Fruit fly (Drosophila melanogaster) whole organism, prepupa: ENCODE data around the gene CG3355.

Experiments used
- Blimp-1 ChIP-seq: fragments of 200-800 bp; sonication (Bioruptor generic); optimal IDR thresholded peaks from 3 replicates; lab custom pipeline; 2017; ENCODE audit warnings: missing biosample characterization, missing genetic modification characterization, mild to moderate bottlenecking, moderate library complexity, missing genetic modification reagents
- CG10669 ChIP-seq: fragments of 200-800 bp; sonication (Bioruptor generic); optimal IDR thresholded peaks from 3 replicates; lab custom pipeline; 2018; ENCODE audit warnings: missing biosample characterization, mild to moderate bottlenecking, missing genetic modification characterization, moderate library complexity
- CG11762 ChIP-seq: fragments of 200-800 bp; sonication (Bioruptor generic); optimal IDR thresholded peaks from 3 replicates; lab custom pipeline; 2016; ENCODE audit warnings: missing biosample characterization, missing genetic modification characterization; ENCODE audit not compliant: insufficient read depth
- CG1621 ChIP-seq: fragments of 200-800 bp; sonication (Bioruptor generic); optimal IDR thresholded peaks from 3 replicates; lab custom pipeline; 2018; ENCODE audit warnings: missing biosample characterization, mild to moderate bottlenecking, missing genetic modification characterization
- CG3032 ChIP-seq: fragments of 200-800 bp; optimal IDR thresholded peaks from 2 replicates; lab custom pipeline; 2019; ENCODE audit warnings: missing biosample characterization, mild to moderate bottlenecking, missing genetic modification characterization, moderate library complexity
- CG32006 ChIP-seq: fragments of 200-800 bp; sonication (Bioruptor generic); optimal IDR thresholded peaks from 3 replicates; lab custom pipeline; 2017; ENCODE audit warnings: missing biosample characterization, mild to moderate bottlenecking, missing genetic modification characterization
- CG34406 ChIP-seq: fragments of 200-800 bp; sonication (Bioruptor generic); optimal IDR thresholded peaks from 3 replicates; lab custom pipeline; 2016; ENCODE audit warnings: missing biosample characterization, missing genetic modification characterization
- CG3919 ChIP-seq: fragments of 200-800 bp; sonication (Bioruptor generic); optimal IDR thresholded peaks from 3 replicates; lab custom pipeline; 2016; ENCODE audit warnings: missing biosample characterization, missing genetic modification characterization
- CG6163 ChIP-seq: fragments of 200-800 bp; sonication (Bioruptor generic); IDR thresholded peaks from 3 replicates; pipeline ENCODE4 v1.3.6; 2022; ENCODE audit warnings: missing biosample characterization, missing genetic modification characterization
- CG6276 ChIP-seq: fragments of 200-800 bp; sonication (Bioruptor generic); optimal IDR thresholded peaks from 2 replicates; lab custom pipeline; 2017; ENCODE audit warnings: missing biosample characterization, mild to moderate bottlenecking, missing genetic modification characterization
- CG6792 ChIP-seq: fragments of 200-800 bp; sonication (Bioruptor generic); optimal IDR thresholded peaks from 3 replicates; lab custom pipeline; 2016; ENCODE audit warnings: missing biosample characterization, missing genetic modification characterization
- CG6808 ChIP-seq: fragments of 200-800 bp; sonication (Bioruptor generic); optimal IDR thresholded peaks from 3 replicates; lab custom pipeline; 2017; ENCODE audit warnings: missing biosample characterization, missing genetic modification characterization, mild to moderate bottlenecking, moderate library complexity, missing genetic modification reagents
- CG6854 ChIP-seq: fragments of 200-800 bp; sonication (Bioruptor generic); optimal IDR thresholded peaks from 2 replicates; lab custom pipeline; 2017; ENCODE audit warnings: missing biosample characterization, mild to moderate bottlenecking, missing genetic modification characterization
- CG7368 ChIP-seq: fragments of 200-800 bp; sonication (Bioruptor generic); optimal IDR thresholded peaks from 3 replicates; lab custom pipeline; 2016; ENCODE audit warnings: missing biosample characterization, missing genetic modification characterization
- CG8119 ChIP-seq: fragments of 200-800 bp; sonication (Bioruptor generic); IDR thresholded peaks from 3 replicates; pipeline ENCODE4 v1.3.6; 2022; ENCODE audit warnings: missing biosample characterization, missing genetic modification characterization
- CG8632 ChIP-seq: fragments of 200-800 bp; sonication (Bioruptor generic); optimal IDR thresholded peaks from 3 replicates; lab custom pipeline; 2016; ENCODE audit warnings: missing biosample characterization, missing genetic modification characterization
- Eip75B ChIP-seq: fragments of 200-800 bp; sonication (Bioruptor generic); optimal IDR thresholded peaks from 3 replicates; lab custom pipeline; 2016; ENCODE audit warnings: missing biosample characterization, missing genetic modification characterization
- Eip78C ChIP-seq: fragments of 200-800 bp; sonication (Bioruptor generic); peaks from one replicate; lab custom pipeline; 2016; ENCODE audit warnings: missing biosample characterization, missing genetic modification characterization
- Eip93F ChIP-seq: fragments of 200-800 bp; sonication (Bioruptor generic); optimal IDR thresholded peaks from 2 replicates; lab custom pipeline; 2016; ENCODE audit warnings: missing biosample characterization, mild to moderate bottlenecking, missing genetic modification characterization
- Ets21C ChIP-seq: fragments of 200-800 bp; sonication (Bioruptor generic); optimal IDR thresholded peaks from 3 replicates; lab custom pipeline; 2016; ENCODE audit warnings: missing biosample characterization, missing genetic modification characterization
- Hr39 ChIP-seq: fragments of 200-800 bp; sonication (Bioruptor generic); optimal IDR thresholded peaks from 2 replicates; lab custom pipeline; 2016; ENCODE audit warnings: missing biosample characterization, missing genetic modification characterization
- Hr4 ChIP-seq: fragments of 200-800 bp; sonication (Bioruptor generic); optimal IDR thresholded peaks from 3 replicates; lab custom pipeline; 2016; ENCODE audit warnings: missing biosample characterization, missing genetic modification characterization
- Lpt ChIP-seq: fragments of 200-800 bp; sonication (Bioruptor generic); optimal IDR thresholded peaks from 3 replicates; lab custom pipeline; 2016; ENCODE audit warnings: missing biosample characterization, missing genetic modification characterization
- Met ChIP-seq: fragments of 200-800 bp; sonication (Bioruptor generic); optimal IDR thresholded peaks from 3 replicates; lab custom pipeline; 2016; ENCODE audit warnings: missing biosample characterization, missing genetic modification characterization
- OdsH ChIP-seq: fragments of 200-800 bp; sonication (Bioruptor generic); optimal IDR thresholded peaks from 3 replicates; lab custom pipeline; 2016; ENCODE audit warnings: missing biosample characterization, missing genetic modification characterization
- Sox15 ChIP-seq: fragments of 200-800 bp; sonication (Bioruptor generic); optimal IDR thresholded peaks from 3 replicates; lab custom pipeline; 2016; ENCODE audit warnings: missing biosample characterization, missing genetic modification characterization
- achi ChIP-seq: fragments of 200-800 bp; sonication (Bioruptor generic); optimal IDR thresholded peaks from 3 replicates; lab custom pipeline; 2016; ENCODE audit warnings: missing biosample characterization, missing genetic modification characterization
- acj6 ChIP-seq: fragments of 200-800 bp; sonication (Bioruptor generic); optimal IDR thresholded peaks from 3 replicates; lab custom pipeline; 2016; ENCODE audit warnings: missing biosample characterization, missing genetic modification characterization
- cyc ChIP-seq: fragments of 200-800 bp; sonication (Bioruptor generic); optimal IDR thresholded peaks from 3 replicates; lab custom pipeline; 2016; ENCODE audit warnings: missing biosample characterization, missing genetic modification characterization
- eg ChIP-seq: fragments of 200-800 bp; sonication (Bioruptor generic); IDR thresholded peaks from 3 replicates; pipeline ENCODE4 v1.3.6; 2022; ENCODE audit warnings: missing biosample characterization, missing genetic modification characterization
- esn ChIP-seq: fragments of 200-800 bp; sonication (Bioruptor generic); optimal IDR thresholded peaks from 2 replicates; lab custom pipeline; 2016; ENCODE audit warnings: missing biosample characterization, mild to moderate bottlenecking, missing genetic modification characterization, moderate library complexity
- fd59A ChIP-seq: fragments of 200-800 bp; sonication (Bioruptor generic); optimal IDR thresholded peaks from 2 replicates; lab custom pipeline; 2017; ENCODE audit warnings: missing biosample characterization, mild to moderate bottlenecking, missing genetic modification characterization, missing genetic modification reagents
- fkh ChIP-seq: fragments of 200-800 bp; sonication (Bioruptor generic); optimal IDR thresholded peaks from 3 replicates; lab custom pipeline; 2017; ENCODE audit warnings: missing biosample characterization, mild to moderate bottlenecking, missing genetic modification characterization, moderate library complexity
- lz ChIP-seq: fragments of 200-800 bp; sonication (Bioruptor generic); optimal IDR thresholded peaks from 3 replicates; lab custom pipeline; 2016; ENCODE audit warnings: missing biosample characterization, missing genetic modification characterization
- net ChIP-seq: fragments of 200-800 bp; sonication (Bioruptor generic); optimal IDR thresholded peaks from 3 replicates; lab custom pipeline; 2016; ENCODE audit warnings: missing biosample characterization, missing genetic modification characterization
- salr ChIP-seq, 2 experiments: fragments of 200-800 bp; sonication (Bioruptor generic); optimal IDR thresholded peaks; 3 replicates each; lab custom pipeline; 2016 to 2018; ENCODE audit warnings: missing biosample characterization in 2 of 2, missing genetic modification characterization in 2 of 2, mild to moderate bottlenecking in 1 of 2
- spab ChIP-seq: fragments of 200-800 bp; sonication (Bioruptor generic); optimal IDR thresholded peaks from 2 replicates; lab custom pipeline; 2017; ENCODE audit warnings: missing biosample characterization, mild to moderate bottlenecking, missing genetic modification characterization, missing genetic modification reagents
- ss ChIP-seq, 2 experiments: fragments of 200-800 bp; sonication (Bioruptor generic); optimal IDR thresholded peaks; 2 replicates in 1 of 2; 3 replicates in 1 of 2; lab custom pipeline; 2017 to 2018; ENCODE audit warnings: mild to moderate bottlenecking in 2 of 2, missing biosample characterization in 2 of 2, missing genetic modification characterization in 2 of 2, moderate library complexity in 1 of 2
- svp ChIP-seq: fragments of 200-800 bp; sonication (Bioruptor generic); peaks from one replicate; lab custom pipeline; 2016; ENCODE audit warnings: missing biosample characterization, missing genetic modification characterization
- topi ChIP-seq: fragments of 200-800 bp; sonication (Bioruptor generic); optimal IDR thresholded peaks from 3 replicates; lab custom pipeline; 2016; ENCODE audit warnings: missing biosample characterization, missing genetic modification characterization

Gene CG3355

dm6 chr2L:4635376-4635775 is 15.8 kb upstream of the CG3355 start (continued):
- TF ChIP-seq net (GFP tag; lab: Kevin White, UChicago) = peak; percentile 11
- no peak for TF ChIP-seq spab (GFP tag; lab: Kevin White, UChicago)
- TF ChIP-seq CG3032 (tag; lab: Kevin White, UChicago) = no peak
- no peak for TF ChIP-seq fd59A
- peak in 1 of 2 experiments; percentile 31 for TF ChIP-seq salr (GFP tag; optimal IDR thresholded peaks at IDR 0.05; lab: Kevin White, UChicago)
- TF ChIP-seq CG6808 (GFP tag; lab: Kevin White, UChicago) = no peak
- TF ChIP-seq OdsH (GFP tag; lab: Kevin White, UChicago) = peak; percentile 15
- peak; percentile 27 for TF ChIP-seq Lpt (GFP tag; lab: Kevin White, UChicago)
- no peak for TF ChIP-seq ss (GFP tag; optimal IDR thresholded peaks at IDR 0.05; lab: Kevin White, UChicago)
- peak; percentile 64 for TF ChIP-seq CG32006 (GFP tag; lab: Kevin White, UChicago)
- TF ChIP-seq CG8119 (GFP tag; lab: Robert Waterston, UW) = peak; percentile 68; the same call in 2 of the 3 replicates
- TF ChIP-seq CG11762 = no peak
- no peak for TF ChIP-seq CG8632
- peak; percentile 18 for TF ChIP-seq esn (GFP tag; lab: Kevin White, UChicago)
- TF ChIP-seq CG10669 (GFP tag; lab: Kevin White, UChicago) = no peak
- peak; percentile 70 for TF ChIP-seq svp (GFP tag; lab: Kevin White, UChicago)
- no peak for TF ChIP-seq Hr39 (GFP tag; lab: Kevin White, UChicago)
- peak; percentile 15 for TF ChIP-seq acj6 (GFP tag; lab: Kevin White, UChicago)
- TF ChIP-seq CG7368 = no peak
- peak; percentile 19 for TF ChIP-seq CG6276
- TF ChIP-seq Ets21C (GFP tag; lab: Kevin White, UChicago) = no peak
- peak; percentile 10 for TF ChIP-seq cyc
- no peak for TF ChIP-seq CG6792 (GFP tag; lab: Kevin White, UChicago)
- no peak for TF ChIP-seq CG1621 (tag; lab: Kevin White, UChicago)
- TF ChIP-seq Eip75B = no peak
- TF ChIP-seq, all 60 proteins: peak for 27

DNA sequence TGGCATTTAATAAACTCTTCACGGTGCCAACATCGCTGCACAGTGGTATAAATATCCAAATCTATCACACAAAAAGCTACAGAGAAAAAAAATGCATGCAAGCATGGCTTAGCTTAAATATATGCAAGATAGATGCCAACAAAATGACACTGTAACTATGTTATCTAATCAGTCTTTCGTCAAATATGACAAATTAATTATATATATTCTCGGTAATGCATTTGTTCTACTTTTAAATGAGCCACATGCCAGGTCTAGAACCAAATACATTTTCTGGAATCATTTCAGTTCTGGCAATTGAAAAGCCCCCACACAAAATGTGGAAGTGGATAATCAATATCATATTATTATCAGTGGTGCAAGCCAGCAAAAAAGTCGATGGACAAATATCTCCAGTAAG is 10.2 kb upstream of the CG3355 start, which contains the start of gene BG642163:
TSS of gene BG642163 (plus strand) at position 301 of the 400 bp plus-strand sequence.
- TF ChIP-seq salr (GFP tag; optimal IDR thresholded peaks at IDR 0.05; lab: Kevin White, UChicago) (no peak), Eip78C (GFP tag; lab: Kevin White, UChicago) (peak; percentile 28), svp (GFP tag; lab: Kevin White, UChicago) (peak; percentile 22)

dm6 chr2L:4642672-4643071 is 8.5 kb upstream of the CG3355 start, which contains the start of gene CG15635:
Gene CG15635 (plus strand): TSS chr2L:4642972.
- TF ChIP-seq CG3032 (tag; lab: Kevin White, UChicago) (no peak), eg (GFP tag; lab: Robert Waterston, UW) (no peak)

DNA sequence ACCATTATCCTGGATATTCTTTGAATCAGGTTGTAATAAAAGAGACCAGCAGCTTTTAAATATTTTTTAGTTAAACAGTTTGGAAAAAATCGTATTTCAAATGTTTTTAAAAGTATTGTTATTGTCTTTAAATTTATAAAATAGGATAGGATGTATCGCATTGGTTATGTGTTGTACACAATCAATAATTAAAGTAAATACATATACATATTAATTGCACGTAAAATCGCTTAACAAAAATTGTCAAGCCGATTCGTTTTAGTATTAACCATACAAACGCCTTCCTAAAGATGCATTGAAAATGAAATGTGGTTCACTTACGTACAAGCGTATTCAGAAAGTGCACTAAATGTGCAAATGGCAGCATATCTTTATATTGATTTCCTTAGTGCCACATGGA is 4.5 kb upstream of the CG3355 start, which contains the start of gene CG43798:
TSS of gene CG43798 (plus strand) at position 301 of the 400 bp plus-strand sequence.
- TF ChIP-seq Sox15 (GFP tag; lab: Kevin White, UChicago) (no peak), fd59A (no peak), CG10669 (GFP tag; lab: Kevin White, UChicago) (no peak), Eip93F (GFP tag; lab: Kevin White, UChicago) (no peak), OdsH (GFP tag; lab: Kevin White, UChicago) (no peak), CG1621 (tag; lab: Kevin White, UChicago) (no peak), lz (GFP tag; lab: Kevin White, UChicago) (no peak), salr (GFP tag; optimal IDR thresholded peaks at IDR 0.05; lab: Kevin White, UChicago) (no peak), Eip78C (GFP tag; lab: Kevin White, UChicago) (no peak), acj6 (GFP tag; lab: Kevin White, UChicago) (no peak), CG32006 (GFP tag; lab: Kevin White, UChicago) (no peak), CG6854 (GFP tag; lab: Kevin White, UChicago) (no peak)

DNA sequence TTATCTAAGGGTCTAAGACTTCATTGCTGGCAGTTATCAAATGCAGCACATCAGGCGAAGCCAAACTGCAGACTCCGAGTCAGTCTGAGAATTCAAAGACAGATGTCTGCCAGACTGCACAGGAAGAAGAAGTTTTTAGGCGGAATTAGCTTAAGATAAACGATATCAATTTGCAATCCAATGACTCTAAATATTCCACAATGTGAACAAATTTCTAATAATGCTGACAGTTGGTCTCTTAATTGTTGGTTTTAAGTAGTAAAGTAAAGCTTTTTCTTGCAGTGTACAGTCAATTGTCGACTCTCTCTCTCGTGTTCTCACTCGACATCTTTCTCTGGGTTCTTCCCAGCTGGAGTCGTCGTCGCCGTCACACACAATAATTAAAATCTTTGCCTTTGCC is 2.4 kb upstream of the CG3355 start:
- TF ChIP-seq Lpt (GFP tag; lab: Kevin White, UChicago) (peak; percentile 26), CG10669 (GFP tag; lab: Kevin White, UChicago) (no peak), Met (GFP tag; lab: Kevin White, UChicago) (peak; percentile 68), CG3919 (GFP tag; lab: Kevin White, UChicago) (peak; percentile 62), CG1621 (tag; lab: Kevin White, UChicago) (no peak), salr (GFP tag; optimal IDR thresholded peaks at IDR 0.05; lab: Kevin White, UChicago) (peak in 1 of 2 experiments; percentile 64), OdsH (GFP tag; lab: Kevin White, UChicago) (peak; percentile 54), Ets21C (GFP tag; lab: Kevin White, UChicago) (peak; percentile 24), Blimp-1 (GFP tag; lab: Kevin White, UChicago) (no peak), net (GFP tag; lab: Kevin White, UChicago) (peak; percentile 18), achi (peak; percentile 55), Sox15 (GFP tag; lab: Kevin White, UChicago) (no peak), fkh (GFP tag; lab: Kevin White, UChicago) (no peak), fd59A (no peak), CG8119 (GFP tag; lab: Robert Waterston, UW) (peak; percentile 61; the same call in 2 of the 3 replicates), topi (GFP tag; lab: Kevin White, UChicago) (peak; percentile 54), CG34406 (GFP tag; lab: Kevin White, UChicago) (no peak), CG6163 (peak; percentile 82), CG3032 (tag; lab: Kevin White, UChicago) (no peak), Hr4 (GFP tag; lab: Kevin White, UChicago) (no peak), CG32006 (GFP tag; lab: Kevin White, UChicago) (peak; percentile 64), ss (GFP tag; optimal IDR thresholded peaks at IDR 0.05; lab: Kevin White, UChicago) (no peak), Eip78C (GFP tag; lab: Kevin White, UChicago) (peak; percentile 72)
